Worm (Caenorhabditis elegans) whole organism, L4 larva: ENCODE results near the gene C34B4.3.

ENCODE experiments used
- D1046.2 ChIP-seq: fragments of 200-800 bp; sonication (Bioruptor generic); IDR thresholded peaks from 2 replicates; pipeline ENCODE4 v1.3.6; 2022; ENCODE audit warnings: missing genetic modification characterization, missing compliant biosample characterization
- F10B5.3 ChIP-seq: sonication (generic microtip); optimal IDR thresholded peaks from 2 replicates; lab custom pipeline; 2016; ENCODE audit warnings: mild to moderate bottlenecking, missing genetic modification characterization, missing compliant biosample characterization
- Y105C5A.15 ChIP-seq: fragments of 200-800 bp; sonication (Bioruptor generic); IDR thresholded peaks from 2 replicates; pipeline ENCODE4 v1.3.6; 2022; ENCODE audit warnings: missing genetic modification characterization, missing compliant biosample characterization
- Y48G9A.11 ChIP-seq: fragments of 200-800 bp; sonication (Bioruptor generic); IDR thresholded peaks from 2 replicates; pipeline ENCODE4 v1.3.6; 2022; ENCODE audit warnings: missing genetic modification reagents, missing genetic modification characterization, missing compliant biosample characterization
- Y5F2A.4 ChIP-seq: fragments of 200-800 bp; sonication (Bioruptor generic); optimal IDR thresholded peaks from 2 replicates; lab custom pipeline; 2018; ENCODE audit warnings: mild to moderate bottlenecking, missing genetic modification characterization, missing compliant biosample characterization
- aha-1 ChIP-seq: fragments of 150-350 bp; peaks from one replicate; lab custom pipeline; 2014; ENCODE audit warnings: missing biosample characterization, missing genetic modification characterization
- ama-1 ChIP-seq: fragments of 150-350 bp; optimal IDR thresholded peaks from 2 replicates; lab custom pipeline; 2014; ENCODE audit warnings: inconsistent platforms, mixed read lengths
- ceh-20 ChIP-seq: fragments of 200-800 bp; sonication (Bioruptor generic); IDR thresholded peaks from 2 replicates; pipeline ENCODE4 v1.3.6; 2022; ENCODE audit warnings: missing genetic modification reagents, missing genetic modification characterization, missing compliant biosample characterization
- daf-16 ChIP-seq, 3 experiments: sonication (generic microtip); optimal IDR thresholded peaks; 2 replicates each; lab custom pipeline; 2016 to 2017; ENCODE audit warnings: missing genetic modification characterization in 3 of 3, missing genetic modification reagents in 3 of 3, mild to moderate bottlenecking in 2 of 3, missing compliant biosample characterization in 2 of 3, missing biosample characterization in 1 of 3, moderate library complexity in 1 of 3
- daf-19 ChIP-seq: fragments of 200-800 bp; sonication (Bioruptor generic); conservative IDR thresholded peaks from 2 replicates; pipeline ENCODE4 v1.3.6; 2022; ENCODE audit warnings: missing genetic modification characterization, missing compliant biosample characterization
- dmd-6 ChIP-seq: fragments of 200-800 bp; sonication (Bioruptor generic); IDR thresholded peaks from 2 replicates; pipeline ENCODE4 v1.3.6; 2022; ENCODE audit warnings: missing genetic modification reagents, missing genetic modification characterization, missing compliant biosample characterization
- dmd-8 ChIP-seq: fragments of 200-800 bp; sonication (Bioruptor generic); IDR thresholded peaks from 2 replicates; pipeline ENCODE4 v1.3.6; 2022; ENCODE audit warnings: missing genetic modification characterization, missing compliant biosample characterization
- dve-1 ChIP-seq: sonication (generic microtip); optimal IDR thresholded peaks from 2 replicates; lab custom pipeline; 2017; ENCODE audit warnings: antibody characterized with exemption, mild to moderate bottlenecking, missing genetic modification characterization, missing compliant biosample characterization; ENCODE audit not compliant: insufficient read depth
- egl-43 ChIP-seq: fragments of 200-800 bp; sonication (Bioruptor generic); IDR thresholded peaks from 2 replicates; pipeline ENCODE4 v1.3.6; 2022; ENCODE audit warnings: missing genetic modification reagents, missing genetic modification characterization, missing compliant biosample characterization
- fkh-10 ChIP-seq: fragments of 150-350 bp; optimal IDR thresholded peaks from 2 replicates; lab custom pipeline; 2014; ENCODE audit warnings: missing biosample characterization, missing genetic modification reagents, missing genetic modification characterization
- hif-1 ChIP-seq, 2 experiments: sonication (generic microtip); optimal IDR thresholded peaks; 2 replicates each; lab custom pipeline; 2016 to 2017; ENCODE audit warnings: missing compliant biosample characterization in 2 of 2, missing genetic modification characterization in 2 of 2, missing genetic modification reagents in 2 of 2, missing genotype in 2 of 2, mild to moderate bottlenecking in 1 of 2
- hlh-11 ChIP-seq: fragments of 200-800 bp; sonication (Bioruptor generic); optimal IDR thresholded peaks from 2 replicates; lab custom pipeline; 2018; ENCODE audit warnings: mild to moderate bottlenecking, missing genetic modification characterization, missing compliant biosample characterization
- lin-15B ChIP-seq: fragments of 150-350 bp; sonication (generic microtip); optimal IDR thresholded peaks from 3 replicates; lab custom pipeline; 2014; ENCODE audit warnings: missing biosample characterization, missing genetic modification characterization
- lsy-2 ChIP-seq, 2 experiments: fragments of 150-350 bp in 1 of 2; sonication (generic microtip) in 1 of 2; optimal IDR thresholded peaks; 2 replicates each; lab custom pipeline; 2014 to 2017; ENCODE audit warnings: missing biosample characterization in 2 of 2, missing genetic modification characterization in 2 of 2
- mdl-1 ChIP-seq, 2 experiments: fragments of 150-350 bp in 1 of 2; sonication (generic microtip) in 1 of 2; optimal IDR thresholded peaks; 2 replicates each; lab custom pipeline; 2014 to 2017; ENCODE audit warnings: missing biosample characterization in 2 of 2, missing genetic modification characterization in 2 of 2
- mdt-29 ChIP-seq: fragments of 200-800 bp; sonication (Bioruptor generic); IDR thresholded peaks from 2 replicates; pipeline ENCODE4 v1.3.6; 2022; ENCODE audit warnings: missing genetic modification reagents, missing genetic modification characterization, missing compliant biosample characterization
- mep-1 ChIP-seq: fragments of 150-350 bp; sonication (generic microtip); optimal IDR thresholded peaks from 3 replicates; lab custom pipeline; 2014; ENCODE audit warnings: missing biosample characterization, missing genetic modification characterization
- mes-2 ChIP-seq: sonication (generic microtip); optimal IDR thresholded peaks from 2 replicates; lab custom pipeline; 2016; ENCODE audit warnings: missing genotype, mild to moderate bottlenecking, missing genetic modification characterization, missing compliant biosample characterization; ENCODE audit not compliant: poor library complexity, severe bottlenecking
- mxl-3 ChIP-seq: fragments of 200-800 bp; sonication (Bioruptor generic); optimal IDR thresholded peaks from 2 replicates; lab custom pipeline; 2018; ENCODE audit warnings: mild to moderate bottlenecking, missing genetic modification characterization, missing compliant biosample characterization
- nhr-11 ChIP-seq: fragments of 150-350 bp; optimal IDR thresholded peaks from 2 replicates; lab custom pipeline; 2014; ENCODE audit warnings: missing biosample characterization, missing genetic modification characterization
- nhr-41 ChIP-seq: fragments of 200-800 bp; sonication (Bioruptor generic); IDR thresholded peaks from 2 replicates; pipeline ENCODE4 v1.3.6; 2022; ENCODE audit warnings: missing genetic modification reagents, missing genetic modification characterization, missing compliant biosample characterization
- pha-4 ChIP-seq, 2 experiments: fragments of 150-350 bp in 1 of 2; fragments of 200-800 bp in 1 of 2; sonication (Bioruptor generic) in 1 of 2; IDR thresholded peaks in 1 of 2; optimal IDR thresholded peaks in 1 of 2; 2 replicates each; pipeline versions ENCODE4 v1.3.6 to Lab custom; 2014 to 2022; ENCODE audit warnings: missing genetic modification characterization in 2 of 2, missing genetic modification reagents in 2 of 2, missing biosample characterization in 1 of 2, missing compliant biosample characterization in 1 of 2
- php-3 ChIP-seq: fragments of 200-800 bp; sonication (Bioruptor generic); IDR thresholded peaks from 2 replicates; pipeline ENCODE4 v1.3.6; 2022; ENCODE audit warnings: missing genetic modification reagents, missing genetic modification characterization, missing compliant biosample characterization
- pqm-1 ChIP-seq: sonication (generic microtip); optimal IDR thresholded peaks from 2 replicates; lab custom pipeline; 2017; ENCODE audit warnings: missing biosample characterization, missing genetic modification characterization
- saeg-2 ChIP-seq: fragments of 200-800 bp; sonication (Bioruptor generic); IDR thresholded peaks from 2 replicates; pipeline ENCODE4 v1.3.6; 2022; ENCODE audit warnings: missing genetic modification reagents, missing genetic modification characterization, missing compliant biosample characterization
- unc-130 ChIP-seq: sonication (generic microtip); optimal IDR thresholded peaks from 2 replicates; lab custom pipeline; 2016; ENCODE audit warnings: missing genetic modification reagents, missing genetic modification characterization, missing compliant biosample characterization
- unc-62 ChIP-seq, 3 experiments: fragments of 150-350 bp in 1 of 3; sonication (generic microtip); optimal IDR thresholded peaks in 2 of 3; peaks in 1 of 3; 1 replicate in 1 of 3; 2 replicates in 2 of 3; lab custom pipeline; 2014 to 2017; ENCODE audit warnings: missing biosample characterization in 3 of 3, missing genetic modification characterization in 3 of 3, missing genetic modification reagents in 3 of 3, missing genotype in 1 of 3
- zfp-2 ChIP-seq: sonication (generic microtip); optimal IDR thresholded peaks from 2 replicates; lab custom pipeline; 2016; ENCODE audit warnings: mild to moderate bottlenecking, missing genetic modification characterization, missing compliant biosample characterization
- zfp-3 ChIP-seq: fragments of 200-800 bp; sonication (Bioruptor generic); conservative IDR thresholded peaks from 2 replicates; pipeline ENCODE4 v1.3.6; 2022; ENCODE audit warnings: missing genetic modification reagents, missing genetic modification characterization, missing compliant biosample characterization
- ztf-7 ChIP-seq: fragments of 150-350 bp; optimal IDR thresholded peaks from 2 replicates; lab custom pipeline; 2014; ENCODE audit warnings: missing biosample characterization, missing genetic modification characterization

C34B4.3 gene

ce11 chrV:13085227-13085640, 14.3 kb upstream of the C34B4.3 start (continued):
- TF ChIP-seq hlh-11 (tag; lab: Kevin White, UChicago) (peak; percentile 75), daf-19 (GFP tag; lab: Robert Waterston, UW) (no peak), Y48G9A.11 (GFP tag; lab: Robert Waterston, UW) (no peak), Y105C5A.15 (GFP tag; lab: Robert Waterston, UW) (no peak), mes-2 (tag; lab: Kevin White, UChicago) (peak; percentile 16), lsy-2 (tag; optimal IDR thresholded peaks at IDR 0.05; lab: Kevin White, UChicago) (peak in 1 of 2 experiments; percentile 1), aha-1 (tag; lab: Kevin White, UChicago) (peak; percentile 87), ama-1 (lab: Kevin White, UChicago) (peak; percentile 12), dve-1 (tag; lab: Kevin White, UChicago) (peak; percentile 78), mxl-3 (GFP tag; lab: Kevin White, UChicago) (peak; percentile 52), zfp-2 (tag; lab: Kevin White, UChicago) (no peak), ztf-7 (tag; lab: Kevin White, UChicago) (no peak), mdl-1 (tag; optimal IDR thresholded peaks at IDR 0.05; lab: Kevin White, UChicago) (peak in 1 of 2 experiments; percentile 31), egl-43 (GFP tag; lab: Robert Waterston, UW) (no peak), Y5F2A.4 (no peak), saeg-2 (GFP tag; lab: Robert Waterston, UW) (0 out of 2 replicates have a peak, but pooled peaks have one; percentile 39), php-3 (GFP tag; lab: Robert Waterston, UW) (0 out of 2 replicates have a peak, but pooled peaks have one; percentile 14), dmd-6 (GFP tag; lab: Robert Waterston, UW) (peak; percentile 85)

ce11 chrV:13083751-13084672, 13.1 kb upstream of the C34B4.3 start:
- TF ChIP-seq nhr-41 = no peak
- no peak for TF ChIP-seq mdt-29 (GFP tag; lab: Robert Waterston, UW)
- TF ChIP-seq pqm-1 (tag; lab: Kevin White, UChicago) = peak; percentile 22
- TF ChIP-seq zfp-3 = no peak
- TF ChIP-seq pha-4 (GFP tag; IDR thresholded peaks at IDR 0.05; lab: Robert Waterston, UW) = no peak
- no peak for TF ChIP-seq pha-4 (tag; optimal IDR thresholded peaks at IDR 0.05; lab: Kevin White, UChicago)
- TF ChIP-seq F10B5.3 (tag; lab: Kevin White, UChicago) = no peak
- TF ChIP-seq ceh-20 = no peak
- no peak for TF ChIP-seq unc-130 (GFP tag; lab: Kevin White, UChicago)
- peak in 1 of 2 experiments; percentile 83 for TF ChIP-seq unc-62 (GFP tag; optimal IDR thresholded peaks at IDR 0.05 in 1 of 2; lab: Kevin White, UChicago)
- TF ChIP-seq unc-62 (tag; optimal IDR thresholded peaks at IDR 0.05; lab: Kevin White, UChicago) = no peak
- TF ChIP-seq D1046.2 (GFP tag; lab: Robert Waterston, UW) = no peak
- no peak for TF ChIP-seq nhr-11 (tag; lab: Kevin White, UChicago)
- TF ChIP-seq dmd-8 (GFP tag; lab: Robert Waterston, UW) = no peak
- no peak for TF ChIP-seq mep-1 (tag; lab: Kevin White, UChicago)
- peak; percentile 37 for TF ChIP-seq fkh-10 (GFP tag; lab: Kevin White, UChicago)
- TF ChIP-seq daf-16 (GFP tag; optimal IDR thresholded peaks at IDR 0.05; lab: Kevin White, UChicago) = peak in 1 of 2 experiments; percentile 98
- TF ChIP-seq daf-16 (tag; optimal IDR thresholded peaks at IDR 0.05; lab: Kevin White, UChicago) = peak; percentile 38
- TF ChIP-seq lin-15B (tag; lab: Kevin White, UChicago) = no peak
- peak; percentile 96 for TF ChIP-seq aha-1 (tag; lab: Kevin White, UChicago)
- peak in 1 of 2 experiments; percentile 25 for TF ChIP-seq hif-1 (tag; optimal IDR thresholded peaks at IDR 0.05; lab: Kevin White, UChicago)
- no peak for TF ChIP-seq egl-43 (GFP tag; lab: Robert Waterston, UW)
- no peak for TF ChIP-seq dve-1 (tag; lab: Kevin White, UChicago)
